Fruit fly (Drosophila melanogaster) Kc167 (cell line): ENCODE measurements around the gene ohgt.

Experiments
- Myc ChIP-seq: fragments of >200 bp; optimal IDR thresholded peaks from 2 replicates; lab custom pipeline; 2017; ENCODE audit warnings: missing external identifiers
- Sin3A ChIP-seq: fragments of >200 bp; optimal IDR thresholded peaks from 2 replicates; lab custom pipeline; 2018; ENCODE audit warnings: missing external identifiers
- h ChIP-seq: fragments of >200 bp; optimal IDR thresholded peaks from 3 replicates; lab custom pipeline; 2018; ENCODE audit warnings: missing external identifiers
- insv ChIP-seq: fragments of >200 bp; optimal IDR thresholded peaks from 3 replicates; lab custom pipeline; 2018; ENCODE audit warnings: missing external identifiers
- psq ChIP-seq: fragments of >200 bp; optimal IDR thresholded peaks from 2 replicates; lab custom pipeline; 2017; ENCODE audit warnings: missing external identifiers
- ttk ChIP-seq: sonication (Bioruptor generic); optimal IDR thresholded peaks from 2 replicates; lab custom pipeline; 2017; ENCODE audit warnings: missing external identifiers

DNA sequence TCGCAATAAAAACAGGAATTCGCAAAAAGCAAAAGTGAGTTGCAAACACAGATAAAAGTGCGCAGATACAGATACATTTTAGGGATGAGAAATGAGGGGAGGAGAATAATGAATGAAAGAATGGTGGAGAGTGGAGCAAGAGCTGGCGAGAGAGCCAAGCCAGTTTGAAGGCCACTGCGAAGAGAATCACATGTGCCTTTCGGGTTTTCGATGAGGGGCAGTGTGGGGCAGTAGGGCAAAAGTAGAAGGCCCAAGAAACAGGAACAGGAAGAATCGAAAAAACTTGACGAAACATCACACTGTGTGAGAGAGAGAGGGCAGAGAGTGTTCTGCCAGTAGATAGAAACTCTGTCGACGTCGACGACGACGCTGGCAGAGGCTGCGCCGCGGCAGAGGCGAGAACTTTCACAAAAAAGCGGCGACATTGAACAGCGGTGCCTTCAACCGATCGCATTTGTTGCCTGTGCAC lies 35.2 kb downstream of the ohgt start:
- TF ChIP-seq h: no peak
- TF ChIP-seq ttk: no peak
- no peak for TF ChIP-seq Myc (lab: Kevin White, UChicago)
- no peak for TF ChIP-seq psq (lab: Kevin White, UChicago)
- TF ChIP-seq Sin3A (lab: Kevin White, UChicago): no peak
- TF ChIP-seq insv (lab: Kevin White, UChicago): no peak
